Worm (Caenorhabditis elegans): ENCODE results near the gene F25B4.7.

- TF ChIP-seq pqm-1 (tag; optimal IDR thresholded peaks at IDR 0.05) (no peak), pat-9 (tag; optimal IDR thresholded peaks at IDR 0.05) (no peak)
Observed at ce11 chrV:5726463-5726862, 39.4 kb upstream of the F25B4.7 start, which contains the start of gene K09H11.4.

All from whole organism, late embryonic.